Worm (Caenorhabditis elegans) whole organism, L3 larva: Measurements from ENCODE around the gene F49C12.6.

Experiments
- ceh-82 ChIP-seq: fragments of 150-350 bp; optimal IDR thresholded peaks from 2 replicates; lab custom pipeline; 2014; ENCODE audit warnings: missing biosample characterization, missing genetic modification characterization
- egl-27 ChIP-seq: sonication (generic microtip); optimal IDR thresholded peaks from 4 replicates; lab custom pipeline; 2017; ENCODE audit warnings: missing biosample characterization, missing genetic modification reagents, missing genetic modification characterization
- elt-2 ChIP-seq: sonication (generic microtip); optimal IDR thresholded peaks from 2 replicates; lab custom pipeline; 2016; ENCODE audit warnings: missing genetic modification reagents, mild to moderate bottlenecking, missing genetic modification characterization, missing compliant biosample characterization
- elt-3 ChIP-seq, 3 experiments: fragments of 150-350 bp in 1 of 3; sonication (generic microtip) in 2 of 3; optimal IDR thresholded peaks; 2 replicates in 2 of 3; 4 replicates in 1 of 3; lab custom pipeline; 2014 to 2017; ENCODE audit warnings: missing biosample characterization in 3 of 3, missing genetic modification characterization in 3 of 3
- nhr-11 ChIP-seq: fragments of 150-350 bp; optimal IDR thresholded peaks from 2 replicates; lab custom pipeline; 2014; ENCODE audit warnings: missing biosample characterization, missing genetic modification characterization
- nhr-12 ChIP-seq: fragments of 150-350 bp; optimal IDR thresholded peaks from 2 replicates; lab custom pipeline; 2014; ENCODE audit warnings: missing biosample characterization, missing genetic modification characterization
- nhr-237 ChIP-seq: fragments of 150-350 bp; optimal IDR thresholded peaks from 2 replicates; lab custom pipeline; 2014; ENCODE audit warnings: missing biosample characterization, missing genetic modification characterization
- skn-1 ChIP-seq: fragments of 150-350 bp; optimal IDR thresholded peaks from 2 replicates; lab custom pipeline; 2014; ENCODE audit warnings: missing biosample characterization, missing genetic modification characterization
- ztf-11 ChIP-seq: fragments of 150-350 bp; optimal IDR thresholded peaks from 2 replicates; lab custom pipeline; 2014; ENCODE audit warnings: missing biosample characterization, missing genetic modification characterization

- TF ChIP-seq skn-1 (no peak), ztf-11 (tag; lab: Kevin White, UChicago) (no peak), elt-2 (tag; lab: Kevin White, UChicago) (no peak), ceh-82 (no peak), elt-3 (tag; optimal IDR thresholded peaks at IDR 0.05; lab: Kevin White, UChicago) (no peak), nhr-12 (tag; lab: Kevin White, UChicago) (no peak), egl-27 (tag; lab: Kevin White, UChicago) (no peak), nhr-11 (tag; lab: Kevin White, UChicago) (no peak), nhr-237 (tag; lab: Kevin White, UChicago) (no peak)
Measured at ce11 chrIV:9268916-9269315, 40.0 kb downstream of the F49C12.6 start.
